Fruit fly (Drosophila melanogaster) whole organism, embryonic: ENCODE measurements around the gene Rad17.

Experiments
- ATbp ChIP-seq: fragments of 200-800 bp; sonication (Bioruptor generic); optimal IDR thresholded peaks from 2 replicates; lab custom pipeline; 2017; ENCODE audit warnings: missing biosample characterization, mild to moderate bottlenecking, missing genetic modification characterization, missing genetic modification reagents
- Aef1 ChIP-seq: fragments of 200-800 bp; sonication (Bioruptor generic); IDR thresholded peaks from 3 replicates; pipeline ENCODE4 v1.3.6; 2022; ENCODE audit warnings: missing biosample characterization, missing genetic modification characterization
- CG10959 ChIP-seq: fragments of 200-800 bp; sonication (Bioruptor generic); IDR thresholded peaks from 2 replicates; pipeline ENCODE4 v1.3.6; 2022; ENCODE audit warnings: missing biosample characterization, missing genetic modification characterization
- CG14050 ChIP-seq: fragments of 200-800 bp; sonication (Bioruptor generic); IDR thresholded peaks from 3 replicates; pipeline ENCODE4 v1.3.6; 2022; ENCODE audit warnings: missing biosample characterization, missing genetic modification characterization
- CG15479 ChIP-seq: fragments of 200-800 bp; sonication (Bioruptor generic); optimal IDR thresholded peaks from 3 replicates; lab custom pipeline; 2019; ENCODE audit warnings: missing biosample characterization, mild to moderate bottlenecking, missing genetic modification characterization, moderate library complexity
- CG16863 ChIP-seq: fragments of 200-800 bp; sonication (Bioruptor generic); optimal IDR thresholded peaks from 3 replicates; lab custom pipeline; 2016; ENCODE audit warnings: missing biosample characterization, missing genetic modification characterization
- CG17568 ChIP-seq: fragments of 200-800 bp; sonication (Bioruptor generic); optimal IDR thresholded peaks from 2 replicates; lab custom pipeline; 2018; ENCODE audit warnings: missing biosample characterization, mild to moderate bottlenecking, missing genetic modification characterization, moderate library complexity
- CG18476 ChIP-seq: fragments of 200-800 bp; sonication (Bioruptor generic); optimal IDR thresholded peaks from 2 replicates; lab custom pipeline; 2016; ENCODE audit warnings: missing biosample characterization, mild to moderate bottlenecking, missing genetic modification characterization
- CG2120 ChIP-seq: fragments of 200-800 bp; sonication (Bioruptor generic); optimal IDR thresholded peaks from 3 replicates; lab custom pipeline; 2016; ENCODE audit warnings: missing biosample characterization, missing genetic modification characterization
- CG2129 ChIP-seq: fragments of 200-800 bp; sonication (Bioruptor generic); IDR thresholded peaks from 2 replicates; pipeline ENCODE4 v1.3.6; 2022; ENCODE audit warnings: missing biosample characterization, missing genetic modification characterization; ENCODE audit not compliant: partially characterized antibody
- CG3281 ChIP-seq: fragments of 200-800 bp; sonication (Bioruptor generic); optimal IDR thresholded peaks from 3 replicates; lab custom pipeline; 2017; ENCODE audit warnings: missing biosample characterization, mild to moderate bottlenecking, missing genetic modification characterization
- CG8290 ChIP-seq, 3 experiments: fragments of 200-800 bp; sonication (Bioruptor generic); optimal IDR thresholded peaks; 2 replicates each; lab custom pipeline; 2016 to 2019; ENCODE audit warnings: missing biosample characterization in 3 of 3, missing genetic modification characterization in 3 of 3, mild to moderate bottlenecking in 2 of 3, moderate library complexity in 1 of 3
- CG8944 ChIP-seq: fragments of 200-800 bp; sonication (Bioruptor generic); optimal IDR thresholded peaks from 3 replicates; lab custom pipeline; 2016; ENCODE audit warnings: missing biosample characterization, missing genetic modification characterization
- CG9932 ChIP-seq: fragments of 200-800 bp; sonication (Bioruptor generic); IDR thresholded peaks from 2 replicates; pipeline ENCODE4 v1.3.6; 2022; ENCODE audit warnings: missing biosample characterization, missing genetic modification characterization
- Camta ChIP-seq: fragments of 200-800 bp; sonication (Bioruptor generic); optimal IDR thresholded peaks from 2 replicates; lab custom pipeline; 2016; ENCODE audit warnings: missing biosample characterization, missing genetic modification characterization
- CrebB ChIP-seq: fragments of 200-800 bp; sonication (Bioruptor generic); optimal IDR thresholded peaks from 3 replicates; lab custom pipeline; 2018; ENCODE audit warnings: missing biosample characterization, mild to moderate bottlenecking, missing genetic modification characterization
- Fer1 ChIP-seq: fragments of 200-800 bp; sonication (Bioruptor generic); optimal IDR thresholded peaks from 2 replicates; lab custom pipeline; 2017; ENCODE audit warnings: missing biosample characterization, mild to moderate bottlenecking, missing genetic modification characterization
- Fer3 ChIP-seq: fragments of 200-800 bp; sonication (Bioruptor generic); optimal IDR thresholded peaks from 2 replicates; lab custom pipeline; 2018; ENCODE audit warnings: missing biosample characterization, mild to moderate bottlenecking, missing genetic modification characterization, moderate library complexity
- H2.0 ChIP-seq: fragments of 200-800 bp; sonication (Bioruptor generic); IDR thresholded peaks from 2 replicates; pipeline ENCODE4 v1.3.6; 2022; ENCODE audit warnings: missing biosample characterization, missing genetic modification characterization
- HLHmδ ChIP-seq: fragments of 200-800 bp; sonication (Bioruptor generic); optimal IDR thresholded peaks from 2 replicates; lab custom pipeline; 2018; ENCODE audit warnings: missing biosample characterization, mild to moderate bottlenecking, missing genetic modification characterization, moderate library complexity
- Hand ChIP-seq: fragments of 200-800 bp; sonication (Bioruptor generic); optimal IDR thresholded peaks from 2 replicates; lab custom pipeline; 2017; ENCODE audit warnings: mild to moderate bottlenecking, missing biosample characterization, missing genetic modification reagents, missing genetic modification characterization
- Hr51 ChIP-seq, 2 experiments: fragments of 200-800 bp; sonication (Bioruptor generic); optimal IDR thresholded peaks; 2 replicates in 1 of 2; 3 replicates in 1 of 2; lab custom pipeline; 2016 to 2018; ENCODE audit warnings: missing biosample characterization in 2 of 2, missing genetic modification characterization in 2 of 2, mild to moderate bottlenecking in 1 of 2, moderate library complexity in 1 of 2
- Lpt ChIP-seq: fragments of >200 bp; optimal IDR thresholded peaks from 2 replicates; lab custom pipeline; 2018; ENCODE audit warnings: missing biosample characterization, missing genetic modification characterization
- Usf ChIP-seq: fragments of 200-800 bp; sonication (Bioruptor generic); optimal IDR thresholded peaks from 2 replicates; lab custom pipeline; 2017; ENCODE audit warnings: missing genotype, missing biosample characterization, missing genetic modification characterization
- bsh ChIP-seq, 2 experiments: fragments of 200-800 bp; sonication (Bioruptor generic); optimal IDR thresholded peaks; 2 replicates each; lab custom pipeline; 2017 to 2018; ENCODE audit warnings: mild to moderate bottlenecking in 2 of 2, missing biosample characterization in 2 of 2, missing genetic modification characterization in 2 of 2, moderate library complexity in 1 of 2
- danr ChIP-seq: fragments of 200-800 bp; sonication (Bioruptor generic); IDR thresholded peaks from 2 replicates; pipeline ENCODE4 v1.3.6; 2022; ENCODE audit warnings: missing biosample characterization, missing genetic modification characterization
- dmrt11E ChIP-seq: fragments of 200-800 bp; sonication (Bioruptor generic); optimal IDR thresholded peaks from 3 replicates; lab custom pipeline; 2018; ENCODE audit warnings: missing biosample characterization, mild to moderate bottlenecking, missing genetic modification characterization, moderate library complexity
- dmrt99B ChIP-seq: fragments of 200-800 bp; sonication (Bioruptor generic); optimal IDR thresholded peaks from 2 replicates; lab custom pipeline; 2018; ENCODE audit warnings: missing biosample characterization, mild to moderate bottlenecking, missing genetic modification characterization, moderate library complexity
- eyg ChIP-seq: fragments of 200-800 bp; sonication (Bioruptor generic); optimal IDR thresholded peaks from 3 replicates; lab custom pipeline; 2016; ENCODE audit warnings: missing biosample characterization, missing genetic modification characterization
- ftz-f1 ChIP-seq: fragments of 200-800 bp; sonication (Bioruptor generic); optimal IDR thresholded peaks from 2 replicates; lab custom pipeline; 2016; ENCODE audit warnings: missing biosample characterization, missing genetic modification characterization
- gcm2 ChIP-seq: fragments of 200-800 bp; sonication (Bioruptor generic); optimal IDR thresholded peaks from 2 replicates; lab custom pipeline; 2016; ENCODE audit warnings: missing biosample characterization, missing genetic modification characterization
- gt ChIP-seq: fragments of 200-800 bp; sonication (Bioruptor generic); IDR thresholded peaks from 2 replicates; pipeline ENCODE4 v1.3.6; 2022; ENCODE audit warnings: missing biosample characterization, missing genetic modification characterization
- jumu ChIP-seq: fragments of 200-800 bp; sonication (Bioruptor generic); optimal IDR thresholded peaks from 3 replicates; lab custom pipeline; 2016; ENCODE audit warnings: missing biosample characterization, missing genetic modification characterization
- knrl ChIP-seq: fragments of 200-800 bp; sonication (Bioruptor generic); IDR thresholded peaks from 3 replicates; pipeline ENCODE4 v1.3.6; 2022; ENCODE audit warnings: missing biosample characterization, missing genetic modification characterization; ENCODE audit not compliant: partially characterized antibody
- lab ChIP-seq: fragments of 200-800 bp; sonication (Bioruptor generic); optimal IDR thresholded peaks from 3 replicates; lab custom pipeline; 2017; ENCODE audit warnings: missing biosample characterization, missing genetic modification characterization, mild to moderate bottlenecking, moderate library complexity, missing genetic modification reagents
- luna ChIP-seq: fragments of 200-800 bp; sonication (Bioruptor generic); optimal IDR thresholded peaks from 2 replicates; lab custom pipeline; 2016; ENCODE audit warnings: missing biosample characterization, missing genetic modification characterization
- nmo ChIP-seq: fragments of 200-800 bp; sonication (Bioruptor generic); optimal IDR thresholded peaks from 2 replicates; lab custom pipeline; 2018; ENCODE audit warnings: missing biosample characterization, mild to moderate bottlenecking, missing genetic modification characterization, moderate library complexity
- odd ChIP-seq: fragments of 200-800 bp; sonication (Bioruptor generic); optimal IDR thresholded peaks from 2 replicates; lab custom pipeline; 2017; ENCODE audit warnings: missing biosample characterization, mild to moderate bottlenecking, missing genetic modification characterization
- pho ChIP-seq: fragments of 200-800 bp; sonication (Bioruptor generic); optimal IDR thresholded peaks from 2 replicates; lab custom pipeline; 2016; ENCODE audit warnings: missing biosample characterization, missing genetic modification characterization
- phol ChIP-seq: fragments of 200-800 bp; sonication (Bioruptor generic); optimal IDR thresholded peaks from 3 replicates; lab custom pipeline; 2018; ENCODE audit warnings: missing biosample characterization, mild to moderate bottlenecking, missing genetic modification characterization, moderate library complexity
- ranshi ChIP-seq: fragments of 200-800 bp; sonication (Bioruptor generic); IDR thresholded peaks from 2 replicates; pipeline ENCODE4 v1.3.6; 2022; ENCODE audit warnings: missing biosample characterization, missing genetic modification characterization
- repo ChIP-seq: fragments of 200-800 bp; sonication (Bioruptor generic); optimal IDR thresholded peaks from 2 replicates; lab custom pipeline; 2016; ENCODE audit warnings: missing biosample characterization, missing genetic modification characterization
- sc ChIP-seq, 3 experiments: fragments of >200 bp in 2 of 3; fragments of 200-800 bp in 1 of 3; sonication (Bioruptor generic) in 1 of 3; optimal IDR thresholded peaks; 2 replicates in 2 of 3; 3 replicates in 1 of 3; lab custom pipeline; 2017; ENCODE audit warnings: mild to moderate bottlenecking in 1 of 3, missing biosample characterization in 1 of 3, missing genetic modification characterization in 1 of 3, missing genetic modification reagents in 1 of 3
- shn ChIP-seq: fragments of 200-800 bp; sonication (Bioruptor generic); optimal IDR thresholded peaks from 3 replicates; lab custom pipeline; 2016; ENCODE audit warnings: missing biosample characterization, missing genetic modification characterization
- slp2 ChIP-seq: fragments of 200-800 bp; sonication (Bioruptor generic); optimal IDR thresholded peaks from 2 replicates; lab custom pipeline; 2016; ENCODE audit warnings: missing biosample characterization, missing genetic modification characterization
- tin ChIP-seq: fragments of 200-800 bp; sonication (Bioruptor generic); optimal IDR thresholded peaks from 3 replicates; lab custom pipeline; 2016; ENCODE audit warnings: missing biosample characterization, missing genetic modification characterization
- tna ChIP-seq: fragments of 200-800 bp; sonication (Bioruptor generic); IDR thresholded peaks from 2 replicates; pipeline ENCODE4 v1.3.6; 2022; ENCODE audit warnings: missing biosample characterization, missing genetic modification characterization; ENCODE audit not compliant: partially characterized antibody

Gene Rad17

DNA sequence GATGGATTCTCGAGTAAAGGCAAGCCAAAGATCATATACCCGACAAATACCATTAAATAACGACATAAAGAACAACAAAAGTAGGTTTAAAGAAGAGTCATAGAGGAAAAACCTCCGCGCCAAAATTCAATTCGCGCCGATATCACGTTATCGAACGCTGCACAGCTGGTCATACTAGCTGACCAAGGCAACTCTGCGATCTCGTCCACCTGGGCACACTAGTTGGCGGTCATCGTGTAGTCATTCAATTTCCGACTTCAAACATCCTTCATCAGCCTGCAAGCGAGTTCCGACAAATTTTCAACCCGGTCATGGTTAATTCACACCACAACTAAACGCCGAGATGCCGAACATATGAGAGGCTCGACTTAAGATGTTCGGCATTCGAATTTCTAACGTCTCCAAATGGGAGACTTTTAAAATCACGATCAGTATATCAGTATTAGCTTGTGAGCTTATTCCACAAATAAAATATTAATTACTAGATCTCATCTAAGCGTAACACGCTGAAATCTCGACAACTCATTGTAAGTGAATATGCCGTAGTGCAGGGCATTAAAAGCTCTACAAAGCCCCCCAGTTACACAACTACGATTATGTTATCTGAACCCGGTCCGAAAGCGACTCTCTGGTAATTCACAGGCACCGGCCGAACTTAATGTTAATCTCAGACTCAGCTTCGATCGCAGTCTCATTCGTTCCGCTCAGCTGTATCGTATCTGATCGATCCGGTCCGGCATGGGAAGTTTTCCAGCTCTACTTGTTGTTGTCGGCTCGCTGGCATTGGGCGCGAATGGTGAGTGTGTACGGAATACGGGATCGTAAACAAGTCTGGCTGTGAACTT, 6.0 kb downstream of the Rad17 start, which contains the start of gene CG3505 (continued):
- 0 out of 2 replicates have a peak, but pooled peaks have one; percentile 21 for TF ChIP-seq CG2129 (GFP tag; lab: Robert Waterston, UW)
- no peak for TF ChIP-seq dmrt11E (tag; lab: Kevin White, UChicago)
- TF ChIP-seq H2.0 (GFP tag; lab: Robert Waterston, UW), result peak; percentile 44; the same call in 1 of the 2 replicates
- no peak for TF ChIP-seq shn (GFP tag; lab: Kevin White, UChicago)
- TF ChIP-seq luna (GFP tag; lab: Kevin White, UChicago), result no peak
- TF ChIP-seq ftz-f1 (GFP tag; lab: Kevin White, UChicago), result peak; percentile 29
- TF ChIP-seq Hr51 (GFP tag; optimal IDR thresholded peaks at IDR 0.05; lab: Kevin White, UChicago), result no peak
- TF ChIP-seq CG16863 (GFP tag; lab: Kevin White, UChicago), result peak; percentile 28
- TF ChIP-seq CG15479 (GFP tag; lab: Kevin White, UChicago), result no peak
- TF ChIP-seq HLHmδ, result peak; percentile 22
- no peak for TF ChIP-seq Usf
- peak; percentile 42; the same call in 1 of the 3 replicates for TF ChIP-seq knrl
- no peak for TF ChIP-seq pho
- peak; percentile 10 for TF ChIP-seq CG8290 (GFP tag; optimal IDR thresholded peaks at IDR 0.05; lab: Kevin White, UChicago)
- TF ChIP-seq CG8290 (tag; optimal IDR thresholded peaks at IDR 0.05; lab: Kevin White, UChicago), result peak in 1 of 2 experiments; percentile 38
- TF ChIP-seq nmo (GFP tag; lab: Kevin White, UChicago), result peak; percentile 18
- no peak for TF ChIP-seq Aef1
- 0 out of 2 replicates have a peak, but pooled peaks have one; percentile 10 for TF ChIP-seq ranshi (GFP tag; lab: Robert Waterston, UW)
- TF ChIP-seq odd (GFP tag; lab: Kevin White, UChicago), result peak; percentile 30
- no peak for TF ChIP-seq Hand (GFP tag; lab: Kevin White, UChicago)
- no peak for TF ChIP-seq CG8944
- peak; percentile 53 for TF ChIP-seq CG3281 (GFP tag; lab: Kevin White, UChicago)
- TF ChIP-seq jumu (GFP tag; lab: Kevin White, UChicago), result no peak
- no peak for TF ChIP-seq danr (GFP tag; lab: Robert Waterston, UW)
- TF ChIP-seq slp2 (GFP tag; lab: Kevin White, UChicago), result no peak
- TF ChIP-seq tna, result no peak
- TF ChIP-seq lab (GFP tag; lab: Kevin White, UChicago), result no peak
- TF ChIP-seq gcm2 (GFP tag; lab: Kevin White, UChicago), result peak; percentile 15
- TF ChIP-seq dmrt99B (tag; lab: Kevin White, UChicago), result peak; percentile 55
- TF ChIP-seq CG10959, result no peak
- TF ChIP-seq Fer3 (tag; lab: Kevin White, UChicago), result peak; percentile 44
- no peak for TF ChIP-seq CG14050 (GFP tag; lab: Robert Waterston, UW)
- TF ChIP-seq gt, result no peak
- no peak for TF ChIP-seq CG9932 (GFP tag; lab: Robert Waterston, UW)
- TF ChIP-seq sc (optimal IDR thresholded peaks at IDR 0.05; lab: Kevin White, UChicago), result no peak
- no peak for TF ChIP-seq sc (GFP tag; optimal IDR thresholded peaks at IDR 0.05; lab: Kevin White, UChicago)
- TF ChIP-seq CG18476 (GFP tag; lab: Kevin White, UChicago), result no peak
- peak; percentile 46 for TF ChIP-seq CG2120 (GFP tag; lab: Kevin White, UChicago)
- peak; percentile 45 for TF ChIP-seq phol (tag; lab: Kevin White, UChicago)
- no peak for TF ChIP-seq bsh (GFP tag; optimal IDR thresholded peaks at IDR 0.05; lab: Kevin White, UChicago)
- TF ChIP-seq Fer1 (GFP tag; lab: Kevin White, UChicago), result peak; percentile 71
- no peak for TF ChIP-seq tin (GFP tag; lab: Kevin White, UChicago)
- peak; percentile 29 for TF ChIP-seq eyg (GFP tag; lab: Kevin White, UChicago)
- peak; percentile 35 for TF ChIP-seq CrebB
- TF ChIP-seq Camta (GFP tag; lab: Kevin White, UChicago), result peak; percentile 32
- no peak for TF ChIP-seq Lpt
- TF ChIP-seq CG17568 (GFP tag; lab: Kevin White, UChicago), result no peak
- peak; percentile 3 for TF ChIP-seq ATbp (GFP tag; lab: Kevin White, UChicago)
- no peak for TF ChIP-seq repo (GFP tag; lab: Kevin White, UChicago)
